Fruit fly (Drosophila melanogaster): ENCODE results near the gene CG13970.

CG13970 gene

dm6 chr2L:20097105-20097631 is 6.8 kb downstream of the CG13970 start, which contains the start of the genes mRpS18B and Kua (continued):
- 0 out of 2 replicates have a peak, but pooled peaks have one; percentile 23 for TF ChIP-seq sna (GFP tag; IDR thresholded peaks at IDR 0.05; ENCODE audit: partially characterized antibody)
- TF ChIP-seq grau (tag; optimal IDR thresholded peaks at IDR 0.05): peak; percentile 64
- no peak for TF ChIP-seq Poxn (GFP tag; IDR thresholded peaks at IDR 0.05)
- TF ChIP-seq caup (GFP tag; optimal IDR thresholded peaks at IDR 0.05; ENCODE audit: severe bottlenecking): peak; percentile 28
- TF ChIP-seq CG30020 (tag; optimal IDR thresholded peaks at IDR 0.05): peak; percentile 45
- no peak for TF ChIP-seq CG11696 (GFP tag; IDR thresholded peaks at IDR 0.05)
- TF ChIP-seq Dp (GFP tag; optimal IDR thresholded peaks at IDR 0.05): peak; percentile 2
- no peak for TF ChIP-seq tup (GFP tag; optimal IDR thresholded peaks at IDR 0.05)
- peak; percentile 59 for TF ChIP-seq CG12942 (GFP tag; optimal IDR thresholded peaks at IDR 0.05)
- no peak for TF ChIP-seq CG1832 (GFP tag; optimal IDR thresholded peaks at IDR 0.05)
- no peak for TF ChIP-seq pita (GFP tag; optimal IDR thresholded peaks at IDR 0.05)
- TF ChIP-seq mld (GFP tag; IDR thresholded peaks at IDR 0.05; ENCODE audit: partially characterized antibody): no peak
- no peak for TF ChIP-seq CG12236 (GFP tag; optimal IDR thresholded peaks at IDR 0.05)
- peak; percentile 26 for TF ChIP-seq nerfin-1 (tag; optimal IDR thresholded peaks at IDR 0.05)
- peak; percentile 53 for TF ChIP-seq Hsf (GFP tag; optimal IDR thresholded peaks at IDR 0.05)
- TF ChIP-seq Asciz (GFP tag; optimal IDR thresholded peaks at IDR 0.05): no peak
- no peak for TF ChIP-seq gsb (GFP tag; IDR thresholded peaks at IDR 0.05)
- TF ChIP-seq CG14710 (tag; optimal IDR thresholded peaks at IDR 0.05): peak; percentile 65
- no peak for TF ChIP-seq CG16815 (GFP tag; optimal IDR thresholded peaks at IDR 0.05)
- peak; percentile 46; the same call in 1 of the 3 replicates for TF ChIP-seq tgo (GFP tag; IDR thresholded peaks at IDR 0.05)
- no peak for TF ChIP-seq fru (optimal IDR thresholded peaks at IDR 0.05)
- peak; percentile 39; the same call in 1 of the 2 replicates for TF ChIP-seq CG11247 (GFP tag; IDR thresholded peaks at IDR 0.05)
- TF ChIP-seq cato (GFP tag; optimal IDR thresholded peaks at IDR 0.05; ENCODE audit: borderline replicate concordance): no peak
- peak; percentile 7 for TF ChIP-seq CG3407 (GFP tag; optimal IDR thresholded peaks at IDR 0.05)
- TF ChIP-seq CG4424 (GFP tag; optimal IDR thresholded peaks at IDR 0.05): peak; percentile 60
- TF ChIP-seq klu (GFP tag; IDR thresholded peaks at IDR 0.05): peak; percentile 10; the same call in 1 of the 2 replicates
- peak; percentile 54 for TF ChIP-seq trem (tag; optimal IDR thresholded peaks at IDR 0.05)
- no peak for TF ChIP-seq schlank (tag; optimal IDR thresholded peaks at IDR 0.05)
- TF ChIP-seq Deaf1 (tag; optimal IDR thresholded peaks at IDR 0.05): no peak
- TF ChIP-seq CG3065 (GFP tag; optimal IDR thresholded peaks at IDR 0.05): no peak
- TF ChIP-seq CG6791 (GFP tag; IDR thresholded peaks at IDR 0.05; ENCODE audit: partially characterized antibody): no peak
- TF ChIP-seq Dad (GFP tag; optimal IDR thresholded peaks at IDR 0.05): no peak
- TF ChIP-seq dm (GFP tag; optimal IDR thresholded peaks at IDR 0.05): no peak
- TF ChIP-seq az2 (GFP tag; optimal IDR thresholded peaks at IDR 0.05): peak; percentile 57

- 0 out of 2 replicates have a peak, but pooled peaks have one; percentile 20 for TF ChIP-seq ato (GFP tag; IDR thresholded peaks at IDR 0.05; ENCODE audit: partially characterized antibody)
- TF ChIP-seq Dref (GFP tag; IDR thresholded peaks at IDR 0.05): peak; percentile 81
- no peak for TF ChIP-seq pan (optimal IDR thresholded peaks at IDR 0.05)
- no peak for TF ChIP-seq pan (GFP tag; optimal IDR thresholded peaks at IDR 0.05 in 1 of 2, IDR thresholded peaks at IDR 0.05 in 1 of 2)
- TF ChIP-seq Abd-B (GFP tag; optimal IDR thresholded peaks at IDR 0.05): peak; percentile 41
- peak; percentile 29 for TF ChIP-seq CG3281 (GFP tag; optimal IDR thresholded peaks at IDR 0.05)
- no peak for TF ChIP-seq CG7987 (GFP tag; optimal IDR thresholded peaks at IDR 0.05)
- peak in 1 of 2 experiments; percentile 8 for TF ChIP-seq bsh (GFP tag; optimal IDR thresholded peaks at IDR 0.05)
- TF ChIP-seq CG3847 (GFP tag; IDR thresholded peaks at IDR 0.05): peak; percentile 45; the same call in 1 of the 2 replicates
- no peak for TF ChIP-seq CG13123 (GFP tag; optimal IDR thresholded peaks at IDR 0.05)
- TF ChIP-seq Pdp1 (GFP tag; optimal IDR thresholded peaks at IDR 0.05): peak; percentile 14 to 40
- TF ChIP-seq CoRest (tag; optimal IDR thresholded peaks at IDR 0.05): peak; percentile 72
- TF ChIP-seq CG31441 (GFP tag; IDR thresholded peaks at IDR 0.05): peak; percentile 50; the same call in 1 of the 2 replicates
- TF ChIP-seq CG10462 (GFP tag; optimal IDR thresholded peaks at IDR 0.05): no peak
- TF ChIP-seq Xbp1 (GFP tag; optimal IDR thresholded peaks at IDR 0.05): peak; percentile 39
- no peak for TF ChIP-seq trh (GFP tag; optimal IDR thresholded peaks at IDR 0.05)
- TF ChIP-seq pnt (GFP tag; optimal IDR thresholded peaks at IDR 0.05): no peak
- no peak for TF ChIP-seq chn (GFP tag; optimal IDR thresholded peaks at IDR 0.05)
Observed at dm6 chr2L:20093794-20094193, 10.2 kb downstream of the CG13970 start, which contains the start of the genes Taf13 and nesd. Gene Taf13, minus strand, starts transcription at chr2L:20093849. Gene nesd, plus strand, starts transcription at chr2L:20093972.

All from whole organism, embryonic.